Worm (Caenorhabditis elegans) whole organism, midembryonic: ENCODE measurements around the gene F45E4.5.

ENCODE experiments used
- T22C8.4 ChIP-seq: fragments of 200-800 bp; sonication (Bioruptor generic); IDR thresholded peaks from 2 replicates; pipeline ENCODE4 v1.3.6; 2022; ENCODE audit warnings: missing genetic modification characterization, missing compliant biosample characterization
- flt-1 ChIP-seq: fragments of 200-800 bp; sonication (Bioruptor generic); IDR thresholded peaks from 2 replicates; pipeline ENCODE4 v1.3.6; 2022; ENCODE audit warnings: missing genetic modification characterization, missing compliant biosample characterization
- klf-2 ChIP-seq: fragments of 200-800 bp; sonication (Bioruptor generic); conservative IDR thresholded peaks from 2 replicates; pipeline ENCODE4 v1.3.6; 2022; ENCODE audit warnings: missing genetic modification reagents, missing genetic modification characterization, missing compliant biosample characterization
- ztf-23 ChIP-seq: fragments of 200-800 bp; sonication (Bioruptor generic); IDR thresholded peaks from 2 replicates; pipeline ENCODE4 v1.3.6; 2022; ENCODE audit warnings: missing genetic modification reagents, missing genetic modification characterization, missing compliant biosample characterization
- ztf-29 ChIP-seq: fragments of 200-800 bp; sonication (Bioruptor generic); IDR thresholded peaks from 2 replicates; pipeline ENCODE4 v1.3.6; 2022; ENCODE audit warnings: missing genetic modification reagents, missing genetic modification characterization, missing compliant biosample characterization

- no peak for TF ChIP-seq ztf-23
- no peak for TF ChIP-seq T22C8.4 (GFP tag; lab: Robert Waterston, UW)
- no peak for TF ChIP-seq ztf-29
- TF ChIP-seq flt-1, result no peak
- TF ChIP-seq klf-2 (GFP tag; lab: Robert Waterston, UW), result no peak
These were observed 9.6 kb downstream of the F45E4.5 start for ce11 chrIV:7619261-7619660.
